Worm (Caenorhabditis elegans): Measurements from ENCODE around the gene ZK1240.3.

DNA sequence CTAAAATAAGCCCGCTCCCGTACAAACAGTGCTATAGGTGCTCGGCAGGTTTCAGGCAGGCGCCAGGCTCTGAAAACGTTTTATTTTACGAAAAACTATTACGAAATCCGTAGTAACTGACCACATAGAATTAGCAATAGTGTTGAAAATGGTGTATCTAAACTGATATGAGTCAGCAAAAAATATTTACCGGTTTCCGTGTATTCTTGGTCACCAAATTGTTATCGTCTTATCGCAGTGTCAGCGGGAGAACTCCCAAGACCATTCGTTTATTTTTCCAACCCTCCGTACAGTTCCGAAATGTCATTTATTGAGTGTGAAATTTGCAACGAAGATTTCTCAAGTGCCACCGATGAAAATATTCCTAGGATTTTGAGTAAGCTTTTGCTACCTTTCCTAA, 12.1 kb downstream of the ZK1240.3 start, which contains the start of gene F43C11.8:
- TF ChIP-seq unc-39 (tag; optimal IDR thresholded peaks at IDR 0.05) (no peak), elt-3 (tag; optimal IDR thresholded peaks at IDR 0.05) (no peak), ceh-39 (tag; optimal IDR thresholded peaks at IDR 0.05) (no peak), blmp-1 (tag; optimal IDR thresholded peaks at IDR 0.05) (no peak), mep-1 (tag; optimal IDR thresholded peaks at IDR 0.05) (no peak), nhr-2 (tag; optimal IDR thresholded peaks at IDR 0.05) (no peak), hlh-1 (tag; optimal IDR thresholded peaks at IDR 0.05) (no peak), unc-62 (GFP tag; optimal IDR thresholded peaks at IDR 0.05) (no peak), nhr-28 (tag; optimal IDR thresholded peaks at IDR 0.05) (no peak), zip-8 (tag; optimal IDR thresholded peaks at IDR 0.05) (no peak), nhr-76 (tag; optimal IDR thresholded peaks at IDR 0.05) (no peak), nhr-237 (tag; optimal IDR thresholded peaks at IDR 0.05) (no peak), lsy-2 (tag; optimal IDR thresholded peaks at IDR 0.05) (no peak)
